Worm (Caenorhabditis elegans) whole organism, midembryonic: ENCODE data around the gene pals-20.
"Not testable (repeated sequence)": the region's sequence is repeated elsewhere in the genome, so short reads cannot be mapped to it uniquely, and the experiment has no call there.

Experiments used
- T22C8.4 ChIP-seq: fragments of 200-800 bp; sonication (Bioruptor generic); IDR thresholded peaks from 2 replicates; pipeline ENCODE4 v1.3.6; 2022; ENCODE audit warnings: missing genetic modification characterization, missing compliant biosample characterization
- cog-1 ChIP-seq: sonication (generic microtip); optimal IDR thresholded peaks from 2 replicates; lab custom pipeline; 2016; ENCODE audit warnings: missing genetic modification characterization, missing compliant biosample characterization
- flt-1 ChIP-seq: fragments of 200-800 bp; sonication (Bioruptor generic); IDR thresholded peaks from 2 replicates; pipeline ENCODE4 v1.3.6; 2022; ENCODE audit warnings: missing genetic modification characterization, missing compliant biosample characterization
- klf-2 ChIP-seq: fragments of 200-800 bp; sonication (Bioruptor generic); conservative IDR thresholded peaks from 2 replicates; pipeline ENCODE4 v1.3.6; 2022; ENCODE audit warnings: missing genetic modification reagents, missing genetic modification characterization, missing compliant biosample characterization
- med-1 ChIP-seq: sonication (generic microtip); optimal IDR thresholded peaks from 2 replicates; lab custom pipeline; 2017; ENCODE audit warnings: missing genetic modification characterization, mild to moderate bottlenecking, missing compliant biosample characterization, antibody characterized with exemption, missing genetic modification reagents; ENCODE audit not compliant: insufficient read depth
- ref-1 ChIP-seq: fragments of 200-800 bp; sonication (Bioruptor generic); conservative IDR thresholded peaks from 2 replicates; pipeline ENCODE4 v1.3.6; 2022; ENCODE audit warnings: missing genetic modification reagents, missing genetic modification characterization, missing compliant biosample characterization
- tab-1 ChIP-seq: fragments of 200-800 bp; sonication (Bioruptor generic); IDR thresholded peaks from 2 replicates; pipeline ENCODE4 v1.3.6; 2022; ENCODE audit warnings: missing genetic modification characterization, missing compliant biosample characterization
- ztf-23 ChIP-seq: fragments of 200-800 bp; sonication (Bioruptor generic); IDR thresholded peaks from 2 replicates; pipeline ENCODE4 v1.3.6; 2022; ENCODE audit warnings: missing genetic modification reagents, missing genetic modification characterization, missing compliant biosample characterization
- ztf-29 ChIP-seq: fragments of 200-800 bp; sonication (Bioruptor generic); IDR thresholded peaks from 2 replicates; pipeline ENCODE4 v1.3.6; 2022; ENCODE audit warnings: missing genetic modification reagents, missing genetic modification characterization, missing compliant biosample characterization

pals-20 gene

DNA sequence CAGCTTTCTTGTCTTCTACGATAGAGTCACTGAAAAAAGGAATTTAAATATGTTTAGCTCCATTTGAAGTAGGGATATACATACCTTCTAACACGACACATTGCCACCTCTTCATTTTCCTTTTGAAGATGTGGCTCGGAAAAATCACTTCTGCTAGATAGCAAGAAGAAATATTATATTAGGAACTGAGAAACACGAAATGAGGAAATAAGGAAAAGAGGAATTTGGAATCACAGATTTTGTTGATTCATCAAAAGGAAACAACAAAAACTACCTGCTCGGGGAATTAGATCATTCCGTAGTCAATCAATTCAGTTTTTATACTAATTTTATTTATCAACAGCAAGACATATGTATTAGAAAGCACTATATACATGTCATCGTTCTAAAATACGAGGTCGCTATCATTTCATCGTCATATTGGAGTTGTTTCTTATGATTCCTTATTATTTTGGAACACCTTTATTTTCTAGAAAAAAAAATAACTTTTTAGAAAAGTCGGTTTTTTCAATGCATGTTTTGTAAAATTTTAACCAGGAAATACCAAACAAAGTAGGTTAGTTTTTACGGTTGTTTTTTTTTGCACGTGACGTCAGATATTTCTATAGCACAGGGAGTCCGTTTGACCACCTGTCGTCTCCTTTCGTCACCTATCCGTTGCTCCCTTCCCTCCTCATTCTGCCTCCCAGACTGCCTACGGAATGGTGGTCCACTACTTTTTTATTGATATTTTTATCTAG lies 7.4 kb downstream of the pals-20 start, which contains the start of the genes pals-21 and Y82E9BR.6:
Gene pals-21, minus strand, starts transcription at position 101 of the 740 bp plus-strand sequence.
Gene Y82E9BR.6, plus strand, starts transcription at position 690 of the 740 bp plus-strand sequence.
- TF ChIP-seq ztf-29 (GFP tag; lab: Robert Waterston, UW): no peak
- TF ChIP-seq cog-1 (tag; lab: Kevin White, UChicago): no peak
- TF ChIP-seq klf-2: no peak
- no peak for TF ChIP-seq tab-1 (GFP tag; lab: Robert Waterston, UW)
- no peak for TF ChIP-seq ztf-23
- no peak for TF ChIP-seq med-1 (GFP tag; lab: Kevin White, UChicago)
- no peak for TF ChIP-seq T22C8.4
- TF ChIP-seq flt-1 (GFP tag; lab: Robert Waterston, UW): no peak
- no peak for TF ChIP-seq ref-1 (GFP tag; lab: Robert Waterston, UW)

DNA sequence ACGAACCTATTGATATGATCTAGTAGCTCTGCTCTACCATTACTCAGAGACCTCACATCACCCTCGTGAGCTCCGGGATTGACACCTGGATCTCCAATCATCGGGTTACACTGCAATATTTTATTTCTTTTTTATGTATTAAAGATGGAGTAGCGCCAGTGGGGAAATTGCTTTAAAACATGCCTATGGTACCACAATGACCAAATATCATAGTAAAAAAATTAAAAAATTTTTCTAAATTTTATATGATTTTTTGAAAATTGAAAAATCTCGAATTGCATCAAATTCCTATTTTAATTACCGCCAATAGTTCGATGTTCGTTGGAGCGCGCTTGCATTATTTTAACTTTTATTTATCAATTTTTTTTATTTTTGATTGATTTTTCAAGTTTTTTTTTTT lies 10.2 kb downstream of the pals-20 start, which contains the start of gene pals-40:
Gene pals-40, minus strand, starts transcription at position 101 of the 400 bp plus-strand sequence.
- TF ChIP-seq ztf-29, ref-1, tab-1 (GFP tag; lab: Robert Waterston, UW): not testable (repeated sequence)

ce11 chrIII:1375491-1375890 lies 12.6 kb downstream of the pals-20 start, which contains the start of gene Y82E9BR.10:
Gene Y82E9BR.10, minus strand, starts transcription at chrIII:1375591.
- TF ChIP-seq tab-1 (GFP tag; lab: Robert Waterston, UW); T22C8.4; ztf-23: not testable (repeated sequence)

DNA sequence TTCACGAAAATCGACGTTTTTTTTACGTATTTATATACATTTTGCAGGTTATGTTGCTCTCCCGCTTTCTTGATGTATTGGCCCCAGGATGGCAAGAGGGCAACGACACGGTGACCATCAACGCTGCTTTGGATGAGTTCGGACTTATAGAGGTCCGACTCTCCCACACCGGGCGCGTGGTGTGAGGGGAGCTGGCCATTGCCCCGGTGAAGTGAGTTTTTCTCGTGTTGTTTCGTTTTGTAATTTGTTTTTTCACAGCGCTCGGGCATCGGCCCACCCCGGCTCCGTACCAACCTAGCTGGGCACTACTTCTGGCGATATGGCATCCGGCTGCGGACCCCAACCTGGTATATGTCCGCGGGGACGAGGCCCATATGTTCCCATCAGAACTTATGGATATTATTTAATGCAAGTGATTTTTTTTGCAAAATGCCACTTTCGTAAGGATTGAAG lies 13.7 kb downstream of the pals-20 start, which contains the start of gene Y82E9BR.20:
Gene Y82E9BR.20, plus strand, starts transcription at position 51 of the 453 bp plus-strand sequence.
- no peak for TF ChIP-seq med-1 (GFP tag; lab: Kevin White, UChicago)
- TF ChIP-seq klf-2: no peak
- TF ChIP-seq T22C8.4: no peak
- no peak for TF ChIP-seq ref-1 (GFP tag; lab: Robert Waterston, UW)
- no peak for TF ChIP-seq cog-1 (tag; lab: Kevin White, UChicago)
- no peak for TF ChIP-seq ztf-29 (GFP tag; lab: Robert Waterston, UW)
- TF ChIP-seq ztf-23: no peak
- TF ChIP-seq flt-1 (GFP tag; lab: Robert Waterston, UW): no peak
- TF ChIP-seq tab-1 (GFP tag; lab: Robert Waterston, UW): no peak

DNA sequence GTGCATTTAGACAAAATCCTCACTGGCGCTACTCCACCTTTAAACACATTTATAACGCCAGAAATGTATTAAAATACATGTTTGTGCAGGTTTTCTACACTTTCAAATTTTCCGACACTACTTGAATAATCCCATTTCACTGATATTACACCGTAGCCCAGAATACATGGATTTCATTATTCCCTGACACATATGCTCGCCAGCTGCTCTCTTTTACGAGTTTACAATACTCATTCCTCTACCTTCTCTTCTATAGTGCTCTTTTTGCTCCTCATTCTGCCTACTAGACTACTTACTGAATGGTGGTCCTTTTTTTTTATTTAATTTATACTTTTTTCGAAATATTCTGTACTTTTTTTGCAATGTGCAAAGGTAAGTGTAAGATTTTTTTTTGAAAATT lies 15.6 kb downstream of the pals-20 start:
- TF ChIP-seq ztf-29 (GFP tag; lab: Robert Waterston, UW) (no peak), med-1 (GFP tag; lab: Kevin White, UChicago) (no peak), T22C8.4 (no peak), tab-1 (GFP tag; lab: Robert Waterston, UW) (no peak), klf-2 (no peak)

ce11 chrIII:1359669-1360068 lies 28.5 kb downstream of the pals-20 start, which contains the start of gene Y82E9BR.9:
Gene Y82E9BR.9, minus strand, starts transcription at chrIII:1359769.
- TF ChIP-seq ztf-29 (GFP tag; lab: Robert Waterston, UW) (no peak), ztf-23 (no peak), cog-1 (tag; lab: Kevin White, UChicago) (no peak), tab-1 (GFP tag; lab: Robert Waterston, UW) (no peak), flt-1 (GFP tag; lab: Robert Waterston, UW) (no peak), ref-1 (GFP tag; lab: Robert Waterston, UW) (no peak), med-1 (GFP tag; lab: Kevin White, UChicago) (no peak), T22C8.4 (no peak), klf-2 (no peak)

- not testable (repeated sequence) for TF ChIP-seq med-1 (GFP tag; lab: Kevin White, UChicago); ztf-23; ztf-29 (GFP tag; lab: Robert Waterston, UW)
Observed at ce11 chrIII:1357973-1358372, 30.2 kb downstream of the pals-20 start, which contains the start of gene Y82E9BR.8. Gene Y82E9BR.8, minus strand, starts transcription at chrIII:1358073.

- TF ChIP-seq tab-1 (GFP tag; lab: Robert Waterston, UW): no peak
- no peak for TF ChIP-seq T22C8.4
- no peak for TF ChIP-seq cog-1 (tag; lab: Kevin White, UChicago)
- TF ChIP-seq ztf-23: no peak
Observed at ce11 chrIII:1355320-1355719, 32.8 kb downstream of the pals-20 start, which contains the start of gene Y82E9BL.1. Gene Y82E9BL.1, minus strand, starts transcription at chrIII:1355420.

- TF ChIP-seq T22C8.4 (no peak), cog-1 (tag; lab: Kevin White, UChicago) (no peak), tab-1 (GFP tag; lab: Robert Waterston, UW) (no peak), med-1 (GFP tag; lab: Kevin White, UChicago) (no peak), ref-1 (GFP tag; lab: Robert Waterston, UW) (no peak), flt-1 (GFP tag; lab: Robert Waterston, UW) (no peak), ztf-29 (GFP tag; lab: Robert Waterston, UW) (no peak), ztf-23 (no peak), klf-2 (no peak)
Observed at ce11 chrIII:1354523-1354922, 33.6 kb downstream of the pals-20 start.

- TF ChIP-seq flt-1 (GFP tag; lab: Robert Waterston, UW) (no peak), tab-1 (GFP tag; lab: Robert Waterston, UW) (no peak), med-1 (GFP tag; lab: Kevin White, UChicago) (no peak), ref-1 (GFP tag; lab: Robert Waterston, UW) (no peak), ztf-23 (no peak), cog-1 (tag; lab: Kevin White, UChicago) (no peak), ztf-29 (GFP tag; lab: Robert Waterston, UW) (no peak), klf-2 (no peak)
Observed at ce11 chrIII:1350745-1351144, 37.4 kb downstream of the pals-20 start, which contains the start of gene Y82E9BL.3. Gene Y82E9BL.3, minus strand, starts transcription at chrIII:1350845.
